Fruit fly (Drosophila melanogaster) whole organism, prepupa: ENCODE measurements around the gene O-fut2.

ENCODE experiments used
- Blimp-1 ChIP-seq: fragments of 200-800 bp; sonication (Bioruptor generic); optimal IDR thresholded peaks from 3 replicates; lab custom pipeline; 2017; ENCODE audit warnings: missing biosample characterization, missing genetic modification characterization, mild to moderate bottlenecking, moderate library complexity, missing genetic modification reagents
- CG10669 ChIP-seq: fragments of 200-800 bp; sonication (Bioruptor generic); optimal IDR thresholded peaks from 3 replicates; lab custom pipeline; 2018; ENCODE audit warnings: missing biosample characterization, mild to moderate bottlenecking, missing genetic modification characterization, moderate library complexity
- CG11294 ChIP-seq: fragments of 200-800 bp; sonication (Bioruptor generic); IDR thresholded peaks from 2 replicates; pipeline ENCODE4 v1.3.6; 2022; ENCODE audit warnings: missing biosample characterization, missing genetic modification characterization
- CG11902 ChIP-seq: fragments of 200-800 bp; sonication (Bioruptor generic); optimal IDR thresholded peaks from 3 replicates; lab custom pipeline; 2016; ENCODE audit warnings: missing biosample characterization, missing genetic modification characterization
- CG15336 ChIP-seq: fragments of 200-800 bp; sonication (Bioruptor generic); IDR thresholded peaks from 2 replicates; pipeline ENCODE4 v1.3.6; 2022; ENCODE audit warnings: missing biosample characterization, missing genetic modification characterization
- CG1621 ChIP-seq: fragments of 200-800 bp; sonication (Bioruptor generic); optimal IDR thresholded peaks from 3 replicates; lab custom pipeline; 2018; ENCODE audit warnings: missing biosample characterization, mild to moderate bottlenecking, missing genetic modification characterization
- CG16779 ChIP-seq: fragments of 200-800 bp; sonication (Bioruptor generic); optimal IDR thresholded peaks from 3 replicates; lab custom pipeline; 2017; ENCODE audit warnings: missing biosample characterization, mild to moderate bottlenecking, missing genetic modification characterization
- CG3032 ChIP-seq: fragments of 200-800 bp; optimal IDR thresholded peaks from 2 replicates; lab custom pipeline; 2019; ENCODE audit warnings: missing biosample characterization, mild to moderate bottlenecking, missing genetic modification characterization, moderate library complexity
- CG31627 ChIP-seq: fragments of 200-800 bp; sonication (Bioruptor generic); optimal IDR thresholded peaks from 3 replicates; lab custom pipeline; 2016; ENCODE audit warnings: missing biosample characterization, missing genetic modification characterization
- CG32006 ChIP-seq: fragments of 200-800 bp; sonication (Bioruptor generic); optimal IDR thresholded peaks from 3 replicates; lab custom pipeline; 2017; ENCODE audit warnings: missing biosample characterization, mild to moderate bottlenecking, missing genetic modification characterization
- CG34406 ChIP-seq: fragments of 200-800 bp; sonication (Bioruptor generic); optimal IDR thresholded peaks from 3 replicates; lab custom pipeline; 2016; ENCODE audit warnings: missing biosample characterization, missing genetic modification characterization
- CG3919 ChIP-seq: fragments of 200-800 bp; sonication (Bioruptor generic); optimal IDR thresholded peaks from 3 replicates; lab custom pipeline; 2016; ENCODE audit warnings: missing biosample characterization, missing genetic modification characterization
- CG4318 ChIP-seq: fragments of 200-800 bp; sonication (Bioruptor generic); optimal IDR thresholded peaks from 3 replicates; lab custom pipeline; 2017; ENCODE audit warnings: missing biosample characterization, mild to moderate bottlenecking, missing genetic modification characterization
- CG6163 ChIP-seq: fragments of 200-800 bp; sonication (Bioruptor generic); IDR thresholded peaks from 3 replicates; pipeline ENCODE4 v1.3.6; 2022; ENCODE audit warnings: missing biosample characterization, missing genetic modification characterization
- CG6276 ChIP-seq: fragments of 200-800 bp; sonication (Bioruptor generic); optimal IDR thresholded peaks from 2 replicates; lab custom pipeline; 2017; ENCODE audit warnings: missing biosample characterization, mild to moderate bottlenecking, missing genetic modification characterization
- CG6792 ChIP-seq: fragments of 200-800 bp; sonication (Bioruptor generic); optimal IDR thresholded peaks from 3 replicates; lab custom pipeline; 2016; ENCODE audit warnings: missing biosample characterization, missing genetic modification characterization
- CG6808 ChIP-seq: fragments of 200-800 bp; sonication (Bioruptor generic); optimal IDR thresholded peaks from 3 replicates; lab custom pipeline; 2017; ENCODE audit warnings: missing biosample characterization, missing genetic modification characterization, mild to moderate bottlenecking, moderate library complexity, missing genetic modification reagents
- CG6854 ChIP-seq: fragments of 200-800 bp; sonication (Bioruptor generic); optimal IDR thresholded peaks from 2 replicates; lab custom pipeline; 2017; ENCODE audit warnings: missing biosample characterization, mild to moderate bottlenecking, missing genetic modification characterization
- CG7368 ChIP-seq: fragments of 200-800 bp; sonication (Bioruptor generic); optimal IDR thresholded peaks from 3 replicates; lab custom pipeline; 2016; ENCODE audit warnings: missing biosample characterization, missing genetic modification characterization
- CG8119 ChIP-seq: fragments of 200-800 bp; sonication (Bioruptor generic); IDR thresholded peaks from 3 replicates; pipeline ENCODE4 v1.3.6; 2022; ENCODE audit warnings: missing biosample characterization, missing genetic modification characterization
- CG8319 ChIP-seq: fragments of 200-800 bp; sonication (Bioruptor generic); optimal IDR thresholded peaks from 3 replicates; lab custom pipeline; 2016; ENCODE audit warnings: missing biosample characterization, missing genetic modification characterization
- CG8632 ChIP-seq: fragments of 200-800 bp; sonication (Bioruptor generic); optimal IDR thresholded peaks from 3 replicates; lab custom pipeline; 2016; ENCODE audit warnings: missing biosample characterization, missing genetic modification characterization
- CG9139 ChIP-seq: fragments of 200-800 bp; sonication (Bioruptor generic); optimal IDR thresholded peaks from 3 replicates; lab custom pipeline; 2017; ENCODE audit warnings: missing biosample characterization, mild to moderate bottlenecking, missing genetic modification characterization
- Eip78C ChIP-seq: fragments of 200-800 bp; sonication (Bioruptor generic); peaks from one replicate; lab custom pipeline; 2016; ENCODE audit warnings: missing biosample characterization, missing genetic modification characterization
- Eip93F ChIP-seq: fragments of 200-800 bp; sonication (Bioruptor generic); optimal IDR thresholded peaks from 2 replicates; lab custom pipeline; 2016; ENCODE audit warnings: missing biosample characterization, mild to moderate bottlenecking, missing genetic modification characterization
- Ets96B ChIP-seq: fragments of 200-800 bp; optimal IDR thresholded peaks from 2 replicates; lab custom pipeline; 2019; ENCODE audit warnings: missing biosample characterization, mild to moderate bottlenecking, missing genetic modification characterization, moderate library complexity
- Gug ChIP-seq: fragments of 200-800 bp; sonication (Bioruptor generic); IDR thresholded peaks from 2 replicates; pipeline ENCODE4 v1.3.6; 2022; ENCODE audit warnings: missing biosample characterization, missing genetic modification characterization
- Hr38 ChIP-seq: sonication (Bioruptor generic); optimal IDR thresholded peaks from 2 replicates; lab custom pipeline; 2016; ENCODE audit warnings: missing biosample characterization, missing genetic modification characterization
- Hr39 ChIP-seq: fragments of 200-800 bp; sonication (Bioruptor generic); optimal IDR thresholded peaks from 2 replicates; lab custom pipeline; 2016; ENCODE audit warnings: missing biosample characterization, missing genetic modification characterization
- Lpt ChIP-seq: fragments of 200-800 bp; sonication (Bioruptor generic); optimal IDR thresholded peaks from 3 replicates; lab custom pipeline; 2016; ENCODE audit warnings: missing biosample characterization, missing genetic modification characterization
- Met ChIP-seq: fragments of 200-800 bp; sonication (Bioruptor generic); optimal IDR thresholded peaks from 3 replicates; lab custom pipeline; 2016; ENCODE audit warnings: missing biosample characterization, missing genetic modification characterization
- OdsH ChIP-seq: fragments of 200-800 bp; sonication (Bioruptor generic); optimal IDR thresholded peaks from 3 replicates; lab custom pipeline; 2016; ENCODE audit warnings: missing biosample characterization, missing genetic modification characterization
- Smox ChIP-seq: fragments of 200-800 bp; sonication (Bioruptor generic); optimal IDR thresholded peaks from 3 replicates; lab custom pipeline; 2016; ENCODE audit warnings: missing biosample characterization, missing genetic modification characterization
- Sox102F ChIP-seq: fragments of 200-800 bp; sonication (Bioruptor generic); optimal IDR thresholded peaks from 2 replicates; lab custom pipeline; 2016; ENCODE audit warnings: missing biosample characterization, mild to moderate bottlenecking, missing genetic modification characterization
- Sox14 ChIP-seq: fragments of 200-800 bp; sonication (Bioruptor generic); optimal IDR thresholded peaks from 3 replicates; lab custom pipeline; 2016; ENCODE audit warnings: missing biosample characterization, missing genetic modification characterization
- Sox15 ChIP-seq: fragments of 200-800 bp; sonication (Bioruptor generic); optimal IDR thresholded peaks from 3 replicates; lab custom pipeline; 2016; ENCODE audit warnings: missing biosample characterization, missing genetic modification characterization
- acj6 ChIP-seq: fragments of 200-800 bp; sonication (Bioruptor generic); optimal IDR thresholded peaks from 3 replicates; lab custom pipeline; 2016; ENCODE audit warnings: missing biosample characterization, missing genetic modification characterization
- cyc ChIP-seq: fragments of 200-800 bp; sonication (Bioruptor generic); optimal IDR thresholded peaks from 3 replicates; lab custom pipeline; 2016; ENCODE audit warnings: missing biosample characterization, missing genetic modification characterization
- dsx ChIP-seq: fragments of 200-800 bp; optimal IDR thresholded peaks from 3 replicates; lab custom pipeline; 2019; ENCODE audit warnings: missing biosample characterization, mild to moderate bottlenecking, missing genetic modification characterization, moderate library complexity; ENCODE audit not compliant: poor library complexity, severe bottlenecking
- eg ChIP-seq: fragments of 200-800 bp; sonication (Bioruptor generic); IDR thresholded peaks from 3 replicates; pipeline ENCODE4 v1.3.6; 2022; ENCODE audit warnings: missing biosample characterization, missing genetic modification characterization
- esn ChIP-seq: fragments of 200-800 bp; sonication (Bioruptor generic); optimal IDR thresholded peaks from 2 replicates; lab custom pipeline; 2016; ENCODE audit warnings: missing biosample characterization, mild to moderate bottlenecking, missing genetic modification characterization, moderate library complexity
- fd59A ChIP-seq: fragments of 200-800 bp; sonication (Bioruptor generic); optimal IDR thresholded peaks from 2 replicates; lab custom pipeline; 2017; ENCODE audit warnings: missing biosample characterization, mild to moderate bottlenecking, missing genetic modification characterization, missing genetic modification reagents
- fd85E ChIP-seq: fragments of 200-800 bp; sonication (Bioruptor generic); optimal IDR thresholded peaks from 3 replicates; lab custom pipeline; 2016; ENCODE audit warnings: missing biosample characterization, missing genetic modification characterization
- fkh ChIP-seq: fragments of 200-800 bp; sonication (Bioruptor generic); optimal IDR thresholded peaks from 3 replicates; lab custom pipeline; 2017; ENCODE audit warnings: missing biosample characterization, mild to moderate bottlenecking, missing genetic modification characterization, moderate library complexity
- lz ChIP-seq: fragments of 200-800 bp; sonication (Bioruptor generic); optimal IDR thresholded peaks from 3 replicates; lab custom pipeline; 2016; ENCODE audit warnings: missing biosample characterization, missing genetic modification characterization
- net ChIP-seq: fragments of 200-800 bp; sonication (Bioruptor generic); optimal IDR thresholded peaks from 3 replicates; lab custom pipeline; 2016; ENCODE audit warnings: missing biosample characterization, missing genetic modification characterization
- pdm3 ChIP-seq: fragments of 200-800 bp; sonication (Bioruptor generic); optimal IDR thresholded peaks from 3 replicates; lab custom pipeline; 2016; ENCODE audit warnings: missing biosample characterization, missing genetic modification characterization
- salr ChIP-seq, 2 experiments: fragments of 200-800 bp; sonication (Bioruptor generic); optimal IDR thresholded peaks; 3 replicates each; lab custom pipeline; 2016 to 2018; ENCODE audit warnings: missing biosample characterization in 2 of 2, missing genetic modification characterization in 2 of 2, mild to moderate bottlenecking in 1 of 2
- ss ChIP-seq, 2 experiments: fragments of 200-800 bp; sonication (Bioruptor generic); optimal IDR thresholded peaks; 2 replicates in 1 of 2; 3 replicates in 1 of 2; lab custom pipeline; 2017 to 2018; ENCODE audit warnings: mild to moderate bottlenecking in 2 of 2, missing biosample characterization in 2 of 2, missing genetic modification characterization in 2 of 2, moderate library complexity in 1 of 2
- svp ChIP-seq: fragments of 200-800 bp; sonication (Bioruptor generic); peaks from one replicate; lab custom pipeline; 2016; ENCODE audit warnings: missing biosample characterization, missing genetic modification characterization
- topi ChIP-seq: fragments of 200-800 bp; sonication (Bioruptor generic); optimal IDR thresholded peaks from 3 replicates; lab custom pipeline; 2016; ENCODE audit warnings: missing biosample characterization, missing genetic modification characterization

The O-fut2 gene

dm6 chrX:1465707-1466504, at the start of gene O-fut2, which contains the start of gene CG14777:
Gene O-fut2, minus strand, starts transcription at chrX:1465996.
Gene CG14777, plus strand, starts transcription at chrX:1466134.
- TF ChIP-seq CG31627 (GFP tag; lab: Kevin White, UChicago) (peak; percentile 59), Sox102F (GFP tag; lab: Kevin White, UChicago) (peak; percentile 63), fkh (GFP tag; lab: Kevin White, UChicago) (no peak), CG8119 (GFP tag; lab: Robert Waterston, UW) (peak; percentile 69), CG6792 (GFP tag; lab: Kevin White, UChicago) (peak; percentile 54), Lpt (GFP tag; lab: Kevin White, UChicago) (peak; percentile 31), acj6 (GFP tag; lab: Kevin White, UChicago) (peak; percentile 72), CG4318 (GFP tag; lab: Kevin White, UChicago) (no peak), cyc (peak; percentile 47), CG3919 (GFP tag; lab: Kevin White, UChicago) (peak; percentile 53), CG34406 (GFP tag; lab: Kevin White, UChicago) (peak; percentile 54), Ets96B (peak; percentile 13), CG8319 (GFP tag; lab: Kevin White, UChicago) (no peak), Met (no peak), fd85E (no peak), CG8632 (peak; percentile 32), Hr38 (GFP tag; lab: Kevin White, UChicago) (no peak), CG1621 (tag; lab: Kevin White, UChicago) (no peak), OdsH (no peak), salr (GFP tag; optimal IDR thresholded peaks at IDR 0.05; lab: Kevin White, UChicago) (no peak), CG16779 (tag; lab: Kevin White, UChicago) (no peak), lz (GFP tag; lab: Kevin White, UChicago) (peak; percentile 51), CG6276 (no peak), topi (peak; percentile 53), CG6854 (GFP tag; lab: Kevin White, UChicago) (no peak), Blimp-1 (no peak), CG11294 (GFP tag; lab: Robert Waterston, UW) (peak; percentile 12; the same call in 1 of the 2 replicates), Sox15 (peak; percentile 43), CG7368 (no peak), Hr39 (GFP tag; lab: Kevin White, UChicago) (peak; percentile 72), esn (GFP tag; lab: Kevin White, UChicago) (peak; percentile 69), ss (GFP tag; optimal IDR thresholded peaks at IDR 0.05; lab: Kevin White, UChicago) (peak in 1 of 2 experiments; percentile 30), CG6163 (peak; percentile 69), svp (GFP tag; lab: Kevin White, UChicago) (peak; percentile 84), CG15336 (GFP tag; lab: Robert Waterston, UW) (peak; percentile 75), net (GFP tag; lab: Kevin White, UChicago) (no peak), CG6808 (GFP tag; lab: Kevin White, UChicago) (no peak), Eip78C (GFP tag; lab: Kevin White, UChicago) (peak; percentile 92), Sox14 (peak; percentile 78), pdm3 (GFP tag; lab: Kevin White, UChicago) (peak; percentile 81), dsx (GFP tag; lab: Kevin White, UChicago) (no peak), CG32006 (GFP tag; lab: Kevin White, UChicago) (peak; percentile 80), Smox (GFP tag; lab: Kevin White, UChicago) (peak; percentile 58), CG9139 (GFP tag; lab: Kevin White, UChicago) (no peak), CG3032 (peak; percentile 32), Eip93F (no peak), fd59A (GFP tag; lab: Kevin White, UChicago) (peak; percentile 18), CG11902 (GFP tag; lab: Kevin White, UChicago) (peak; percentile 35), CG10669 (no peak), eg (GFP tag; lab: Robert Waterston, UW) (peak; percentile 77), Gug (GFP tag; lab: Robert Waterston, UW) (peak; percentile 60; the same call in 1 of the 2 replicates)
